Fruit fly (Drosophila melanogaster) whole organism, embryonic: ENCODE results near the gene CG17959.

Source experiments
- Atf6 ChIP-seq: fragments of 200-800 bp; sonication (Bioruptor generic); IDR thresholded peaks from 2 replicates; pipeline ENCODE4 v1.3.6; 2022; ENCODE audit warnings: missing biosample characterization, missing genetic modification characterization
- Blimp-1 ChIP-seq: fragments of 200-800 bp; sonication (Bioruptor generic); optimal IDR thresholded peaks from 3 replicates; lab custom pipeline; 2018; ENCODE audit warnings: missing biosample characterization, missing genetic modification characterization, mild to moderate bottlenecking, moderate library complexity, missing genetic modification reagents
- CG10462 ChIP-seq: fragments of 200-800 bp; sonication (Bioruptor generic); optimal IDR thresholded peaks from 2 replicates; lab custom pipeline; 2016; ENCODE audit warnings: missing biosample characterization, missing genetic modification characterization
- CG12104 ChIP-seq: fragments of 200-800 bp; sonication (Bioruptor generic); optimal IDR thresholded peaks from 3 replicates; lab custom pipeline; 2016; ENCODE audit warnings: missing biosample characterization, missing genetic modification characterization
- CG12769 ChIP-seq: fragments of 200-800 bp; sonication (Bioruptor generic); optimal IDR thresholded peaks from 2 replicates; lab custom pipeline; 2019; ENCODE audit warnings: missing biosample characterization, mild to moderate bottlenecking, missing genetic modification characterization, moderate library complexity
- CG13894 ChIP-seq: fragments of 200-800 bp; sonication (Bioruptor generic); optimal IDR thresholded peaks from 3 replicates; lab custom pipeline; 2018; ENCODE audit warnings: missing biosample characterization, mild to moderate bottlenecking, missing genetic modification characterization, moderate library complexity
- CG14014 ChIP-seq: fragments of 200-800 bp; sonication (Bioruptor generic); IDR thresholded peaks from 2 replicates; pipeline ENCODE4 v1.3.6; 2022; ENCODE audit warnings: missing biosample characterization, missing genetic modification characterization
- CG16813 ChIP-seq: fragments of 200-800 bp; sonication (Bioruptor generic); IDR thresholded peaks from 3 replicates; pipeline ENCODE4 v1.3.6; 2022; ENCODE audit warnings: missing biosample characterization, missing genetic modification characterization; ENCODE audit not compliant: partially characterized antibody
- CG18262 ChIP-seq: fragments of 200-800 bp; optimal IDR thresholded peaks from 3 replicates; lab custom pipeline; 2019; ENCODE audit warnings: missing biosample characterization, mild to moderate bottlenecking, missing genetic modification characterization, moderate library complexity
- CG4328 ChIP-seq: fragments of 200-800 bp; sonication (Bioruptor generic); optimal IDR thresholded peaks from 3 replicates; lab custom pipeline; 2017; ENCODE audit warnings: missing biosample characterization, missing genetic modification reagents, missing genetic modification characterization
- CG4820 ChIP-seq: fragments of 200-800 bp; sonication (Bioruptor generic); optimal IDR thresholded peaks from 3 replicates; lab custom pipeline; 2016; ENCODE audit warnings: missing biosample characterization, missing genetic modification characterization
- CG8290 ChIP-seq, 3 experiments: fragments of 200-800 bp; sonication (Bioruptor generic); optimal IDR thresholded peaks; 2 replicates each; lab custom pipeline; 2016 to 2019; ENCODE audit warnings: missing biosample characterization in 3 of 3, missing genetic modification characterization in 3 of 3, mild to moderate bottlenecking in 2 of 3, moderate library complexity in 1 of 3
- CG8478 ChIP-seq: fragments of >200 bp; optimal IDR thresholded peaks from 2 replicates; lab custom pipeline; 2018
- CG8924 ChIP-seq: fragments of 200-800 bp; optimal IDR thresholded peaks from 3 replicates; lab custom pipeline; 2019; ENCODE audit warnings: missing biosample characterization, mild to moderate bottlenecking, missing genetic modification characterization, moderate library complexity
- CG9437 ChIP-seq: fragments of 200-800 bp; sonication (Bioruptor generic); optimal IDR thresholded peaks from 2 replicates; lab custom pipeline; 2018; ENCODE audit warnings: missing biosample characterization, mild to moderate bottlenecking, missing genetic modification characterization
- Dp ChIP-seq: fragments of 200-800 bp; sonication (Bioruptor generic); optimal IDR thresholded peaks from 2 replicates; lab custom pipeline; 2018; ENCODE audit warnings: missing biosample characterization, mild to moderate bottlenecking, missing genetic modification characterization, moderate library complexity
- Fer1 ChIP-seq: fragments of 200-800 bp; sonication (Bioruptor generic); optimal IDR thresholded peaks from 2 replicates; lab custom pipeline; 2017; ENCODE audit warnings: missing biosample characterization, mild to moderate bottlenecking, missing genetic modification characterization
- Fer2 ChIP-seq: fragments of 200-800 bp; sonication (Bioruptor generic); optimal IDR thresholded peaks from 2 replicates; lab custom pipeline; 2018; ENCODE audit warnings: missing biosample characterization, mild to moderate bottlenecking, missing genetic modification characterization, moderate library complexity
- Gsc ChIP-seq: fragments of 200-800 bp; sonication (Bioruptor generic); IDR thresholded peaks from 2 replicates; pipeline ENCODE4 v1.3.6; 2022; ENCODE audit warnings: missing biosample characterization, missing genetic modification characterization
- Hsf ChIP-seq: fragments of 200-800 bp; sonication (Bioruptor generic); optimal IDR thresholded peaks from 3 replicates; lab custom pipeline; 2016; ENCODE audit warnings: missing biosample characterization, missing genetic modification characterization
- Nf-YC ChIP-seq: fragments of 200-800 bp; optimal IDR thresholded peaks from 3 replicates; lab custom pipeline; 2019; ENCODE audit warnings: missing biosample characterization, mild to moderate bottlenecking, missing genetic modification characterization, moderate library complexity
- Taf1 ChIP-seq: fragments of 200-800 bp; sonication (Bioruptor generic); IDR thresholded peaks from 2 replicates; pipeline ENCODE4 v1.3.6; 2022; ENCODE audit warnings: missing biosample characterization, missing genetic modification characterization
- Usf ChIP-seq: fragments of 200-800 bp; sonication (Bioruptor generic); optimal IDR thresholded peaks from 2 replicates; lab custom pipeline; 2017; ENCODE audit warnings: missing genotype, missing biosample characterization, missing genetic modification characterization
- ara ChIP-seq: fragments of 200-800 bp; sonication (Bioruptor generic); IDR thresholded peaks from 2 replicates; pipeline ENCODE4 v1.3.6; 2022; ENCODE audit warnings: missing biosample characterization, missing genetic modification characterization
- bsh ChIP-seq, 2 experiments: fragments of 200-800 bp; sonication (Bioruptor generic); optimal IDR thresholded peaks; 2 replicates each; lab custom pipeline; 2017 to 2018; ENCODE audit warnings: mild to moderate bottlenecking in 2 of 2, missing biosample characterization in 2 of 2, missing genetic modification characterization in 2 of 2, moderate library complexity in 1 of 2
- cg ChIP-seq: fragments of 200-800 bp; sonication (Bioruptor generic); optimal IDR thresholded peaks from 3 replicates; lab custom pipeline; 2019; ENCODE audit warnings: missing biosample characterization, mild to moderate bottlenecking, missing genetic modification characterization, moderate library complexity
- chinmo ChIP-seq: fragments of 200-800 bp; sonication (Bioruptor generic); IDR thresholded peaks from 4 replicates; pipeline ENCODE4 v1.3.6; 2022; ENCODE audit warnings: missing biosample characterization, missing genetic modification characterization; ENCODE audit not compliant: partially characterized antibody
- croc ChIP-seq: fragments of 200-800 bp; sonication (Bioruptor generic); conservative IDR thresholded peaks from 3 replicates; pipeline ENCODE4 v1.3.6; 2022; ENCODE audit warnings: missing biosample characterization, missing genetic modification characterization
- dmrt11E ChIP-seq: fragments of 200-800 bp; sonication (Bioruptor generic); optimal IDR thresholded peaks from 3 replicates; lab custom pipeline; 2018; ENCODE audit warnings: missing biosample characterization, mild to moderate bottlenecking, missing genetic modification characterization, moderate library complexity
- gcm2 ChIP-seq: fragments of 200-800 bp; sonication (Bioruptor generic); optimal IDR thresholded peaks from 2 replicates; lab custom pipeline; 2016; ENCODE audit warnings: missing biosample characterization, missing genetic modification characterization
- gsb-n ChIP-seq: fragments of 200-800 bp; sonication (Bioruptor generic); optimal IDR thresholded peaks from 3 replicates; lab custom pipeline; 2018; ENCODE audit warnings: missing biosample characterization, mild to moderate bottlenecking, missing genetic modification characterization
- lola ChIP-seq, 3 experiments: fragments of >200 bp in 2 of 3; fragments of 200-800 bp in 1 of 3; sonication (Bioruptor generic) in 1 of 3; optimal IDR thresholded peaks; 2 replicates each; lab custom pipeline; 2017 to 2019; ENCODE audit warnings: missing biosample characterization in 3 of 3, missing genetic modification characterization in 3 of 3, mild to moderate bottlenecking in 1 of 3, moderate library complexity in 1 of 3
- nmo ChIP-seq: fragments of 200-800 bp; sonication (Bioruptor generic); optimal IDR thresholded peaks from 2 replicates; lab custom pipeline; 2018; ENCODE audit warnings: missing biosample characterization, mild to moderate bottlenecking, missing genetic modification characterization, moderate library complexity
- phol ChIP-seq: fragments of 200-800 bp; sonication (Bioruptor generic); optimal IDR thresholded peaks from 3 replicates; lab custom pipeline; 2018; ENCODE audit warnings: missing biosample characterization, mild to moderate bottlenecking, missing genetic modification characterization, moderate library complexity
- sens ChIP-seq: fragments of 200-800 bp; sonication (Bioruptor generic); peaks from one replicate; lab custom pipeline; 2016; ENCODE audit warnings: missing biosample characterization, missing genetic modification characterization
- stwl ChIP-seq: fragments of 200-800 bp; sonication (Bioruptor generic); optimal IDR thresholded peaks from 3 replicates; lab custom pipeline; 2018; ENCODE audit warnings: missing biosample characterization, mild to moderate bottlenecking, missing genetic modification characterization, moderate library complexity
- vvl ChIP-seq: fragments of 200-800 bp; sonication (Bioruptor generic); IDR thresholded peaks from 2 replicates; pipeline ENCODE4 v1.3.6; 2022; ENCODE audit warnings: missing biosample characterization, missing genetic modification characterization

CG17959 gene

DNA sequence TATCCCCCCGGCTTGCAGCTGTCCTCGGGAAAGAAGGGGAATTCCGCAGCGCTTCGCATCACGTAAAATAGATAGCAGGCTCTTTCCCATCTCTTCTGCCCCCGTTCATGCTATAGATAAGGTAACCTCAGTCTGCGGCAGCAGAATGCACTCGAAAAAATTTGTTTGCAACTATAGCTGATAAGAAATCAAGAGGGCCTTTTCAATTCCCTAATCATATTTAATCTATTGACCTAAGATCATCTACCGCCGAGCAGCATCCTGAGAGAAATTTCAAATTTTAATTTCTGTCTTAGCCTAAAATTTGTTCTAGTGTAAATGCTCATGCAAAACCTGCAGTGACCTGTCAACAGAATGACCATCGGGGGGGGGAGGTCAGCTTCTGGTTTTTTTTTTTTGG lies 9.7 kb downstream of the CG17959 start (continued):
- TF ChIP-seq stwl (tag; lab: Kevin White, UChicago) (no peak), CG8924 (tag; lab: Kevin White, UChicago) (no peak), CG8290 (GFP tag; optimal IDR thresholded peaks at IDR 0.05; lab: Kevin White, UChicago) (no peak), CG8290 (tag; optimal IDR thresholded peaks at IDR 0.05; lab: Kevin White, UChicago) (peak in 1 of 2 experiments; percentile 4), croc (GFP tag; lab: Robert Waterston, UW) (no peak), CG10462 (GFP tag; lab: Kevin White, UChicago) (no peak), Blimp-1 (GFP tag; lab: Kevin White, UChicago) (peak; percentile 10), CG9437 (GFP tag; lab: Kevin White, UChicago) (no peak), Taf1 (GFP tag; lab: Robert Waterston, UW) (no peak), CG14014 (GFP tag; lab: Robert Waterston, UW) (no peak), Atf6 (GFP tag; lab: Robert Waterston, UW) (no peak), CG4820 (GFP tag; lab: Kevin White, UChicago) (peak; percentile 7), cg (GFP tag; lab: Kevin White, UChicago) (no peak), gcm2 (no peak), CG8478 (lab: Kevin White, UChicago) (no peak), bsh (GFP tag; optimal IDR thresholded peaks at IDR 0.05; lab: Kevin White, UChicago) (peak in 1 of 2 experiments; percentile 23), CG16813 (GFP tag; lab: Robert Waterston, UW) (no peak), dmrt11E (tag; lab: Kevin White, UChicago) (peak; percentile 31), CG12104 (no peak), lola (GFP tag; optimal IDR thresholded peaks at IDR 0.05; lab: Kevin White, UChicago) (no peak), Hsf (GFP tag; lab: Kevin White, UChicago) (no peak), Dp (GFP tag; lab: Kevin White, UChicago) (no peak), Fer2 (tag; lab: Kevin White, UChicago) (no peak), CG18262 (peak; percentile 1), sens (peak; percentile 85), Gsc (GFP tag; lab: Robert Waterston, UW) (no peak), Fer1 (GFP tag; lab: Kevin White, UChicago) (no peak), phol (tag; lab: Kevin White, UChicago) (peak; percentile 25), CG4328 (GFP tag; lab: Kevin White, UChicago) (no peak), nmo (GFP tag; lab: Kevin White, UChicago) (peak; percentile 11), ara (GFP tag; lab: Robert Waterston, UW) (0 out of 2 replicates have a peak, but pooled peaks have one; percentile 29), Nf-YC (tag; lab: Kevin White, UChicago) (no peak)

DNA sequence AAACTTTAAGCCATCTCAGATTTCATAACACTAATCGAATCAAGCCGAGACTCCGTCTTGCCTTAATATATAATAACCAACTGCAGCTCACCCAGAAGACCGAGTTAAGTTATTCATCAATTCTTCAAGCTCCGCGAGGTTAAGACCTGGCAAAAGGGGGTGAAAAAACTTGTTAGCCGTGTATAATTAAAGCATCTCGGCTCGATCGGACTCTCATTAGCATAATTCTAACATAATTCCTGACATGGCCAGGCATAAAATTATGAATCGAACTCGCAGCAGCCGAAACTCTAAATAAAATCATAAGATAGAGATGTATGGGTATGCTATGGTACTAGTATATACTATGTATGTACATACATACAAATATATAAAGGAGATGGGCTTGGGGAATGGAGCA lies 16.3 kb downstream of the CG17959 start:
- TF ChIP-seq gsb-n (tag; lab: Kevin White, UChicago) (peak; percentile 4), CG12769 (tag; lab: Kevin White, UChicago) (peak; percentile 37), vvl (peak; percentile 60; the same call in 1 of the 2 replicates), CG13894 (peak; percentile 5), chinmo (GFP tag; lab: Robert Waterston, UW) (peak; percentile 62; the same call in 1 of the 4 replicates), Usf (GFP tag; lab: Kevin White, UChicago) (no peak)
